Worm (Caenorhabditis elegans) whole organism, L1 larva: Measurements from ENCODE around the gene F25H9.7.
"Not testable (repeated sequence)": the region's sequence is repeated elsewhere in the genome, so short reads cannot be mapped to it uniquely, and the experiment has no call there.

ENCODE experiments used
- F16B12.6 ChIP-seq: fragments of 150-350 bp; optimal IDR thresholded peaks from 2 replicates; lab custom pipeline; 2014; ENCODE audit warnings: missing biosample characterization, missing genetic modification characterization
- Y116A8C.19 ChIP-seq: sonication (generic microtip); optimal IDR thresholded peaks from 2 replicates; lab custom pipeline; 2016; ENCODE audit warnings: missing compliant biosample characterization, missing genetic modification characterization, borderline replicate concordance
- aha-1 ChIP-seq: fragments of 150-350 bp; optimal IDR thresholded peaks from 2 replicates; lab custom pipeline; 2014; ENCODE audit warnings: missing biosample characterization, missing genetic modification characterization
- alr-1 ChIP-seq: fragments of 200-800 bp; sonication (Bioruptor generic); optimal IDR thresholded peaks from 2 replicates; lab custom pipeline; 2018; ENCODE audit warnings: borderline replicate concordance, mild to moderate bottlenecking, missing genetic modification characterization, missing compliant biosample characterization
- aly-2 ChIP-seq: fragments of 150-350 bp; optimal IDR thresholded peaks from 2 replicates; lab custom pipeline; 2014; ENCODE audit warnings: missing biosample characterization, missing genetic modification characterization
- ama-1 ChIP-seq: fragments of 150-350 bp; optimal IDR thresholded peaks from 2 replicates; lab custom pipeline; 2014
- blmp-1 ChIP-seq: fragments of 150-350 bp; optimal IDR thresholded peaks from 2 replicates; lab custom pipeline; 2014; ENCODE audit warnings: missing biosample characterization, missing genetic modification characterization
- ceh-63 ChIP-seq: fragments of 200-800 bp; sonication (Bioruptor generic); optimal IDR thresholded peaks from 2 replicates; lab custom pipeline; 2018; ENCODE audit warnings: mild to moderate bottlenecking, missing genetic modification characterization, missing compliant biosample characterization
- ceh-8 ChIP-seq: fragments of 200-800 bp; sonication (Bioruptor generic); optimal IDR thresholded peaks from 2 replicates; lab custom pipeline; 2018; ENCODE audit warnings: mild to moderate bottlenecking, missing genetic modification characterization, moderate library complexity, missing compliant biosample characterization
- ceh-90 ChIP-seq: sonication (generic microtip); optimal IDR thresholded peaks from 2 replicates; lab custom pipeline; 2016; ENCODE audit warnings: missing genetic modification characterization, missing compliant biosample characterization
- dpl-1 ChIP-seq, 3 experiments: fragments of 150-350 bp in 2 of 3; sonication (generic microtip) in 1 of 3; optimal IDR thresholded peaks; 2 replicates each; lab custom pipeline; 2014 to 2017; ENCODE audit warnings: missing biosample characterization in 3 of 3, missing genetic modification characterization in 3 of 3, missing genetic modification reagents in 3 of 3
- dsc-1 ChIP-seq: sonication (generic microtip); optimal IDR thresholded peaks from 2 replicates; lab custom pipeline; 2016; ENCODE audit warnings: mild to moderate bottlenecking, missing genetic modification characterization, missing compliant biosample characterization
- efl-1 ChIP-seq, 4 experiments: fragments of 150-350 bp; optimal IDR thresholded peaks in 3 of 4; peaks in 1 of 4; 1 replicate in 1 of 4; 2 replicates in 3 of 4; lab custom pipeline; 2014; ENCODE audit warnings: missing biosample characterization in 2 of 4, missing genetic modification characterization in 2 of 4, missing genetic modification reagents in 2 of 4
- egl-13 ChIP-seq: sonication (generic microtip); optimal IDR thresholded peaks from 2 replicates; lab custom pipeline; 2016; ENCODE audit warnings: missing genotype, missing genetic modification reagents, missing genetic modification characterization, missing compliant biosample characterization
- egl-27 ChIP-seq, 2 experiments: fragments of 150-350 bp in 1 of 2; sonication (generic microtip); optimal IDR thresholded peaks; 3 replicates each; lab custom pipeline; 2017 to 2018; ENCODE audit warnings: missing biosample characterization in 2 of 2, missing genetic modification characterization in 2 of 2, missing genetic modification reagents in 2 of 2
- elt-3 ChIP-seq, 6 experiments: fragments of 150-350 bp in 1 of 6; sonication (generic microtip); optimal IDR thresholded peaks; 2 replicates each; lab custom pipeline; 2017 to 2018; ENCODE audit warnings: missing biosample characterization in 6 of 6, missing genetic modification characterization in 6 of 6, inconsistent platforms in 1 of 6
- ets-5 ChIP-seq: fragments of 200-800 bp; sonication (Bioruptor generic); IDR thresholded peaks from 2 replicates; pipeline ENCODE4 v1.3.6; 2022; ENCODE audit warnings: missing genetic modification characterization, missing compliant biosample characterization
- fkh-10 ChIP-seq: sonication (generic microtip); optimal IDR thresholded peaks from 2 replicates; lab custom pipeline; 2017; ENCODE audit warnings: missing biosample characterization, missing genetic modification reagents, missing genetic modification characterization
- fkh-8 ChIP-seq: sonication (generic microtip); optimal IDR thresholded peaks from 2 replicates; lab custom pipeline; 2016; ENCODE audit warnings: mild to moderate bottlenecking, missing genetic modification characterization, missing compliant biosample characterization
- fos-1 ChIP-seq: fragments of 150-350 bp; optimal IDR thresholded peaks from 2 replicates; lab custom pipeline; 2014; ENCODE audit warnings: missing biosample characterization, missing genetic modification characterization
- grh-1 ChIP-seq: fragments of 200-800 bp; sonication (Bioruptor generic); IDR thresholded peaks from 2 replicates; pipeline ENCODE4 v1.3.6; 2022; ENCODE audit warnings: missing genetic modification reagents, missing genetic modification characterization, missing compliant biosample characterization
- hlh-17 ChIP-seq: fragments of 200-800 bp; sonication (Bioruptor generic); optimal IDR thresholded peaks from 2 replicates; lab custom pipeline; 2018; ENCODE audit warnings: missing genetic modification characterization, mild to moderate bottlenecking, missing compliant biosample characterization, moderate library complexity, borderline replicate concordance
- irx-1 ChIP-seq: sonication (generic microtip); optimal IDR thresholded peaks from 2 replicates; lab custom pipeline; 2016; ENCODE audit warnings: missing genetic modification characterization, missing compliant biosample characterization
- lin-13 ChIP-seq: fragments of 150-350 bp; optimal IDR thresholded peaks from 2 replicates; lab custom pipeline; 2014; ENCODE audit warnings: missing biosample characterization, missing genetic modification reagents, missing genetic modification characterization
- lin-35 ChIP-seq, 2 experiments: fragments of 150-350 bp; optimal IDR thresholded peaks; 2 replicates each; lab custom pipeline; 2014; ENCODE audit warnings: missing biosample characterization in 2 of 2, missing genetic modification characterization in 2 of 2, missing genetic modification reagents in 2 of 2
- lin-39 ChIP-seq: fragments of 150-350 bp; optimal IDR thresholded peaks from 2 replicates; lab custom pipeline; 2014; ENCODE audit warnings: missing biosample characterization, missing genetic modification reagents, missing genetic modification characterization
- lir-3 ChIP-seq: sonication (generic microtip); optimal IDR thresholded peaks from 2 replicates; lab custom pipeline; 2016; ENCODE audit warnings: mild to moderate bottlenecking, missing genetic modification characterization, moderate library complexity, missing compliant biosample characterization; ENCODE audit not compliant: poor library complexity
- lsy-2 ChIP-seq, 2 experiments: fragments of 150-350 bp; optimal IDR thresholded peaks; 2 replicates each; lab custom pipeline; 2014; ENCODE audit warnings: missing biosample characterization in 2 of 2, missing genetic modification characterization in 2 of 2
- mdl-1 ChIP-seq, 2 experiments: fragments of 150-350 bp; optimal IDR thresholded peaks; 2 replicates each; lab custom pipeline; 2014 to 2017; ENCODE audit warnings: missing biosample characterization in 2 of 2, missing genetic modification characterization in 2 of 2, inconsistent platforms in 1 of 2
- mep-1 ChIP-seq: fragments of 150-350 bp; optimal IDR thresholded peaks from 2 replicates; lab custom pipeline; 2014; ENCODE audit warnings: missing biosample characterization, missing genetic modification characterization
- nhr-12 ChIP-seq: sonication (generic microtip); optimal IDR thresholded peaks from 2 replicates; lab custom pipeline; 2017; ENCODE audit warnings: missing biosample characterization, missing genetic modification characterization
- nhr-19 ChIP-seq: fragments of 200-800 bp; sonication (Bioruptor generic); conservative IDR thresholded peaks from 2 replicates; pipeline ENCODE4 v1.3.6; 2022; ENCODE audit warnings: missing genetic modification characterization, missing compliant biosample characterization
- nhr-20 ChIP-seq: sonication (generic microtip); optimal IDR thresholded peaks from 2 replicates; lab custom pipeline; 2016; ENCODE audit warnings: mild to moderate bottlenecking, missing genetic modification characterization, missing compliant biosample characterization
- nhr-47 ChIP-seq: sonication (generic microtip); optimal IDR thresholded peaks from 2 replicates; lab custom pipeline; 2016; ENCODE audit warnings: mild to moderate bottlenecking, missing genetic modification characterization, moderate library complexity, missing compliant biosample characterization
- nhr-71 ChIP-seq: sonication (generic microtip); optimal IDR thresholded peaks from 2 replicates; lab custom pipeline; 2016; ENCODE audit warnings: mild to moderate bottlenecking, missing genetic modification characterization, moderate library complexity, missing compliant biosample characterization
- nhr-76 ChIP-seq: sonication (generic microtip); optimal IDR thresholded peaks from 2 replicates; lab custom pipeline; 2017; ENCODE audit warnings: missing biosample characterization, missing genetic modification characterization
- nhr-84 ChIP-seq: sonication (generic microtip); optimal IDR thresholded peaks from 2 replicates; lab custom pipeline; 2017; ENCODE audit warnings: missing biosample characterization, missing genetic modification characterization
- nhr-85 ChIP-seq: sonication (generic microtip); peaks from one replicate; lab custom pipeline; 2016; ENCODE audit warnings: missing genetic modification characterization, inconsistent platforms, missing compliant biosample characterization
- nhr-90 ChIP-seq: sonication (generic microtip); optimal IDR thresholded peaks from 2 replicates; lab custom pipeline; 2016; ENCODE audit warnings: mild to moderate bottlenecking, missing genetic modification characterization, missing compliant biosample characterization; ENCODE audit not compliant: poor library complexity
- pax-3 ChIP-seq: fragments of 200-800 bp; sonication (Bioruptor generic); optimal IDR thresholded peaks from 2 replicates; lab custom pipeline; 2018; ENCODE audit warnings: mild to moderate bottlenecking, missing genetic modification characterization, moderate library complexity, missing compliant biosample characterization
- pqm-1 ChIP-seq: sonication (generic microtip); optimal IDR thresholded peaks from 3 replicates; lab custom pipeline; 2017; ENCODE audit warnings: missing biosample characterization, missing genetic modification characterization
- rnt-1 ChIP-seq: sonication (generic microtip); optimal IDR thresholded peaks from 2 replicates; lab custom pipeline; 2016; ENCODE audit warnings: mild to moderate bottlenecking, missing genetic modification characterization, moderate library complexity, missing compliant biosample characterization
- snpc-4 ChIP-seq: fragments of 150-350 bp; optimal IDR thresholded peaks from 2 replicates; lab custom pipeline; 2014; ENCODE audit warnings: missing biosample characterization, missing genetic modification characterization
- snu-23 ChIP-seq: sonication (generic microtip); optimal IDR thresholded peaks from 2 replicates; lab custom pipeline; 2016; ENCODE audit warnings: missing genetic modification characterization, missing compliant biosample characterization
- sox-4 ChIP-seq: sonication (generic microtip); optimal IDR thresholded peaks from 2 replicates; lab custom pipeline; 2016; ENCODE audit warnings: missing genetic modification characterization, missing compliant biosample characterization
- swsn-7 ChIP-seq: sonication (generic microtip); optimal IDR thresholded peaks from 2 replicates; lab custom pipeline; 2016; ENCODE audit warnings: missing genetic modification characterization, missing compliant biosample characterization
- unc-130 ChIP-seq: fragments of 150-350 bp; optimal IDR thresholded peaks from 2 replicates; lab custom pipeline; 2017; ENCODE audit warnings: missing biosample characterization, missing genetic modification characterization, inconsistent platforms
- unc-62 ChIP-seq: fragments of 150-350 bp; optimal IDR thresholded peaks from 2 replicates; lab custom pipeline; 2014; ENCODE audit warnings: missing biosample characterization, missing genetic modification reagents, missing genetic modification characterization
- vab-15 ChIP-seq: sonication (generic microtip); optimal IDR thresholded peaks from 2 replicates; lab custom pipeline; 2017; ENCODE audit warnings: missing genotype, mild to moderate bottlenecking, missing genetic modification characterization, missing compliant biosample characterization
- ztf-4 ChIP-seq: fragments of 150-350 bp; optimal IDR thresholded peaks from 2 replicates; lab custom pipeline; 2014; ENCODE audit warnings: missing biosample characterization, missing genetic modification characterization

Gene F25H9.7

DNA sequence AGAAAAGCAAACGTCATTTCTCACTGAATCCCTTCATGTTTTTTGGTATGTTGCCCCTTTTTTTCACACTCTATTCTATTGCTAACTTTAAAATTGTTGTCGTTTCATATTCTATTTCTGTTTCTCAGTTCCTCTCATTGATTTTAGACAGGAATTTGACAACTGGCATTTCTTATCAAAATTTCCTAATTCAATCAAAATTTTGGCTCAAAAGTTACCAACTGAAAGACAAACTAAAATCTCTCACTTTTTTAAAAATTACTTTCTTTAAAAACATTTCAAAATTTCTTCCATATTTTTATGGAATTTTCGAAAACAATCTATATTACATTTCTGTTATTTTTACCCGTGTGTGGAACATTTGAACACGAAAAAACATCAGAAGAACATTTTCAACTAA is 24.6 kb upstream of the F25H9.7 start, which contains the start of gene Y2H9A.6:
Y2H9A.6 (plus strand) TSS at position 301 of the 400 bp plus-strand sequence.
- TF ChIP-seq fos-1 (tag; lab: Kevin White, UChicago); unc-62 (GFP tag; lab: Kevin White, UChicago); swsn-7: not testable (repeated sequence)

ce11 chrV:13445229-13445949 is 22.8 kb upstream of the F25H9.7 start, which contains the start of gene Y2H9A.4:
TSS of gene Y2H9A.4 (plus strand) at chrV:13445899.
- TF ChIP-seq unc-130 (tag; lab: Kevin White, UChicago) (no peak), nhr-84 (tag; lab: Kevin White, UChicago) (no peak), lin-39 (tag; lab: Kevin White, UChicago) (no peak), dsc-1 (no peak), nhr-85 (tag; lab: Kevin White, UChicago) (peak; percentile 80), ceh-8 (GFP tag; lab: Kevin White, UChicago) (no peak), nhr-19 (GFP tag; lab: Robert Waterston, UW) (no peak), vab-15 (tag; lab: Kevin White, UChicago) (no peak), nhr-47 (tag; lab: Kevin White, UChicago) (no peak), egl-27 (tag; optimal IDR thresholded peaks at IDR 0.05; lab: Kevin White, UChicago) (no peak), aha-1 (tag; lab: Kevin White, UChicago) (no peak), nhr-90 (tag; lab: Kevin White, UChicago) (no peak), nhr-20 (tag; lab: Kevin White, UChicago) (peak; percentile 46), ztf-4 (tag; lab: Kevin White, UChicago) (no peak), nhr-71 (tag; lab: Kevin White, UChicago) (peak; percentile 38), efl-1 (optimal IDR thresholded peaks at IDR 0.05; lab: Kevin White, UChicago) (peak in 1 of 2 experiments; percentile 4), efl-1 (GFP tag; optimal IDR thresholded peaks at IDR 0.05 in 1 of 2; lab: Kevin White, UChicago) (no peak), rnt-1 (tag; lab: Kevin White, UChicago) (peak; percentile 13), pax-3 (tag; lab: Kevin White, UChicago) (no peak), aly-2 (tag; lab: Kevin White, UChicago) (no peak), snpc-4 (tag; lab: Kevin White, UChicago) (no peak), egl-13 (no peak), fkh-8 (tag; lab: Kevin White, UChicago) (no peak), mep-1 (no peak), alr-1 (tag; lab: Kevin White, UChicago) (no peak), snu-23 (GFP tag; lab: Kevin White, UChicago) (peak; percentile 49), elt-3 (tag; optimal IDR thresholded peaks at IDR 0.05; lab: Kevin White, UChicago) (no peak), irx-1 (tag; lab: Kevin White, UChicago) (no peak), lir-3 (tag; lab: Kevin White, UChicago) (no peak), ceh-90 (tag; lab: Kevin White, UChicago) (no peak), fkh-10 (GFP tag; lab: Kevin White, UChicago) (no peak), hlh-17 (GFP tag; lab: Kevin White, UChicago) (no peak), lin-35 (GFP tag; optimal IDR thresholded peaks at IDR 0.05; lab: Kevin White, UChicago) (no peak), grh-1 (no peak), lsy-2 (tag; optimal IDR thresholded peaks at IDR 0.05; lab: Kevin White, UChicago) (peak; percentile 5 to 37), ets-5 (no peak), ama-1 (no peak), nhr-12 (no peak), ceh-63 (no peak), F16B12.6 (tag; lab: Kevin White, UChicago) (no peak), blmp-1 (tag; lab: Kevin White, UChicago) (peak; percentile 48), nhr-76 (tag; lab: Kevin White, UChicago) (no peak), pqm-1 (tag; lab: Kevin White, UChicago) (no peak), sox-4 (tag; lab: Kevin White, UChicago) (no peak), lin-13 (GFP tag; lab: Kevin White, UChicago) (no peak), Y116A8C.19 (tag; lab: Kevin White, UChicago) (no peak), mdl-1 (tag; optimal IDR thresholded peaks at IDR 0.05; lab: Kevin White, UChicago) (no peak), dpl-1 (GFP tag; optimal IDR thresholded peaks at IDR 0.05; lab: Kevin White, UChicago) (no peak)
